Worm (Caenorhabditis elegans): Measurements from ENCODE around the gene str-23.
A peak's percentile ranks its signal among the peaks of the same experiment; 100 is the strongest.
"Not testable (repeated sequence)": the region's sequence is repeated elsewhere in the genome, so short reads cannot be mapped to it uniquely, and the experiment has no call there.

Gene str-23

ce11 chrV:15644575-15644974 is at the start of gene str-23:
Gene str-23, plus strand, starts transcription at chrV:15644875.
- no peak for TF ChIP-seq sea-1 (GFP tag; conservative IDR thresholded peaks at IDR 0.05)
- no peak for TF ChIP-seq tra-4 (tag; optimal IDR thresholded peaks at IDR 0.05)
- no peak for TF ChIP-seq hmg-4 (GFP tag; optimal IDR thresholded peaks at IDR 0.05)
- no peak for TF ChIP-seq hmbx-1 (tag; optimal IDR thresholded peaks at IDR 0.05)
- no peak for TF ChIP-seq ama-1 (optimal IDR thresholded peaks at IDR 0.05)
- no peak for TF ChIP-seq scrt-1 (GFP tag; IDR thresholded peaks at IDR 0.05)
- TF ChIP-seq flt-1 (GFP tag; IDR thresholded peaks at IDR 0.05): no peak
- no peak for TF ChIP-seq tbx-37 (GFP tag; conservative IDR thresholded peaks at IDR 0.05)
- TF ChIP-seq ets-7 (tag; optimal IDR thresholded peaks at IDR 0.05): no peak
- TF ChIP-seq pes-1 (GFP tag; IDR thresholded peaks at IDR 0.05): no peak
- TF ChIP-seq ceh-13 (GFP tag; optimal IDR thresholded peaks at IDR 0.05): no peak

- TF ChIP-seq tra-4 (tag; optimal IDR thresholded peaks at IDR 0.05); flt-1 (GFP tag; IDR thresholded peaks at IDR 0.05); ama-1 (optimal IDR thresholded peaks at IDR 0.05): not testable (repeated sequence)
Measured at ce11 chrV:15599762-15600161, 44.9 kb upstream of the str-23 start, which contains the start of gene B0391.14. Gene B0391.14, minus strand, starts transcription at chrV:15599862.

ce11 chrV:15602253-15602652 is 42.4 kb upstream of the str-23 start, which contains the start of gene fbxa-152:
Gene fbxa-152, minus strand, starts transcription at chrV:15602353.
- TF ChIP-seq flt-1 (GFP tag; IDR thresholded peaks at IDR 0.05) (no peak), tbx-37 (GFP tag; conservative IDR thresholded peaks at IDR 0.05) (no peak), tra-4 (tag; optimal IDR thresholded peaks at IDR 0.05) (no peak), ama-1 (optimal IDR thresholded peaks at IDR 0.05) (no peak)

- TF ChIP-seq ets-7 (tag; optimal IDR thresholded peaks at IDR 0.05): no peak
- TF ChIP-seq B0310.2 (tag; optimal IDR thresholded peaks at IDR 0.05): no peak
- TF ChIP-seq hnd-1 (tag; optimal IDR thresholded peaks at IDR 0.05): no peak
- TF ChIP-seq ceh-13 (GFP tag; optimal IDR thresholded peaks at IDR 0.05): no peak
- no peak for TF ChIP-seq ceh-36 (tag; optimal IDR thresholded peaks at IDR 0.05)
- no peak for TF ChIP-seq tra-4 (tag; optimal IDR thresholded peaks at IDR 0.05)
- TF ChIP-seq F13C5.2 (tag; optimal IDR thresholded peaks at IDR 0.05): no peak
- TF ChIP-seq ama-1 (optimal IDR thresholded peaks at IDR 0.05): no peak
- no peak for TF ChIP-seq aly-1 (tag; optimal IDR thresholded peaks at IDR 0.05)
- TF ChIP-seq hmbx-1 (tag; optimal IDR thresholded peaks at IDR 0.05): no peak
- TF ChIP-seq tbx-37 (GFP tag; conservative IDR thresholded peaks at IDR 0.05): no peak
- TF ChIP-seq flt-1 (GFP tag; IDR thresholded peaks at IDR 0.05): no peak
- TF ChIP-seq tbx-11 (GFP tag; IDR thresholded peaks at IDR 0.05): no peak
- TF ChIP-seq hmg-4 (GFP tag; optimal IDR thresholded peaks at IDR 0.05): no peak
- TF ChIP-seq pes-1 (GFP tag; IDR thresholded peaks at IDR 0.05): no peak
- no peak for TF ChIP-seq sea-1 (GFP tag; conservative IDR thresholded peaks at IDR 0.05)
Measured at ce11 chrV:15605045-15605444, 39.6 kb upstream of the str-23 start, which contains the start of gene fbxa-154. Gene fbxa-154, minus strand, starts transcription at chrV:15605145.

- no peak for TF ChIP-seq pes-1 (GFP tag; IDR thresholded peaks at IDR 0.05)
- TF ChIP-seq scrt-1 (GFP tag; IDR thresholded peaks at IDR 0.05): no peak
- no peak for TF ChIP-seq ama-1 (optimal IDR thresholded peaks at IDR 0.05)
- 0 out of 2 replicates have a peak, but pooled peaks have one; percentile 19 for TF ChIP-seq sea-1 (GFP tag; conservative IDR thresholded peaks at IDR 0.05)
- TF ChIP-seq F13C5.2 (tag; optimal IDR thresholded peaks at IDR 0.05): peak; percentile 9
- no peak for TF ChIP-seq ceh-36 (tag; optimal IDR thresholded peaks at IDR 0.05)
- peak; percentile 16 for TF ChIP-seq hmg-4 (GFP tag; optimal IDR thresholded peaks at IDR 0.05)
- no peak for TF ChIP-seq tbx-37 (GFP tag; conservative IDR thresholded peaks at IDR 0.05)
- no peak for TF ChIP-seq flt-1 (GFP tag; IDR thresholded peaks at IDR 0.05)
- no peak for TF ChIP-seq hmbx-1 (tag; optimal IDR thresholded peaks at IDR 0.05)
- no peak for TF ChIP-seq B0310.2 (tag; optimal IDR thresholded peaks at IDR 0.05)
- no peak for TF ChIP-seq ceh-13 (GFP tag; optimal IDR thresholded peaks at IDR 0.05)
Measured at ce11 chrV:15610350-15610940, 34.2 kb upstream of the str-23 start, which contains the start of the genes fbxa-153 and str-12. Gene fbxa-153, minus strand, starts transcription at chrV:15610384. Gene str-12, plus strand, starts transcription at chrV:15610890.

- TF ChIP-seq sea-1 (GFP tag; conservative IDR thresholded peaks at IDR 0.05): no peak
- TF ChIP-seq aly-1 (tag; optimal IDR thresholded peaks at IDR 0.05): no peak
- TF ChIP-seq ets-7 (tag; optimal IDR thresholded peaks at IDR 0.05): no peak
Measured at ce11 chrV:15612886-15613285, 31.8 kb upstream of the str-23 start, which contains the start of gene str-263. Gene str-263, plus strand, starts transcription at chrV:15613186.

ce11 chrV:15614534-15614933 is 30.1 kb upstream of the str-23 start:
- TF ChIP-seq tbx-11 (GFP tag; IDR thresholded peaks at IDR 0.05): no peak
- TF ChIP-seq tbx-37 (GFP tag; conservative IDR thresholded peaks at IDR 0.05): no peak
- no peak for TF ChIP-seq tra-4 (tag; optimal IDR thresholded peaks at IDR 0.05)
- TF ChIP-seq flt-1 (GFP tag; IDR thresholded peaks at IDR 0.05): no peak
- TF ChIP-seq ama-1 (optimal IDR thresholded peaks at IDR 0.05): no peak
- TF ChIP-seq pes-1 (GFP tag; IDR thresholded peaks at IDR 0.05): no peak
- TF ChIP-seq ets-7 (tag; optimal IDR thresholded peaks at IDR 0.05): no peak
- TF ChIP-seq aly-1 (tag; optimal IDR thresholded peaks at IDR 0.05): no peak
- no peak for TF ChIP-seq scrt-1 (GFP tag; IDR thresholded peaks at IDR 0.05)
- TF ChIP-seq ceh-36 (tag; optimal IDR thresholded peaks at IDR 0.05): no peak
- no peak for TF ChIP-seq sea-1 (GFP tag; conservative IDR thresholded peaks at IDR 0.05)
- no peak for TF ChIP-seq F13C5.2 (tag; optimal IDR thresholded peaks at IDR 0.05)
- no peak for TF ChIP-seq ceh-13 (GFP tag; optimal IDR thresholded peaks at IDR 0.05)
- no peak for TF ChIP-seq B0310.2 (tag; optimal IDR thresholded peaks at IDR 0.05)
- TF ChIP-seq hmbx-1 (tag; optimal IDR thresholded peaks at IDR 0.05): no peak
- TF ChIP-seq hnd-1 (tag; optimal IDR thresholded peaks at IDR 0.05): no peak

ce11 chrV:15621518-15621917 is 23.2 kb upstream of the str-23 start, which contains the start of gene C55A1.1:
Gene C55A1.1, plus strand, starts transcription at chrV:15621818.
- TF ChIP-seq F13C5.2 (tag; optimal IDR thresholded peaks at IDR 0.05) (no peak), scrt-1 (GFP tag; IDR thresholded peaks at IDR 0.05) (no peak), ceh-13 (GFP tag; optimal IDR thresholded peaks at IDR 0.05) (no peak), ceh-36 (tag; optimal IDR thresholded peaks at IDR 0.05) (no peak), flt-1 (GFP tag; IDR thresholded peaks at IDR 0.05) (no peak), tra-4 (tag; optimal IDR thresholded peaks at IDR 0.05) (no peak), hnd-1 (tag; optimal IDR thresholded peaks at IDR 0.05) (no peak), ama-1 (optimal IDR thresholded peaks at IDR 0.05) (no peak), aly-1 (tag; optimal IDR thresholded peaks at IDR 0.05) (no peak), ets-7 (tag; optimal IDR thresholded peaks at IDR 0.05) (no peak)

Measured in whole organism, early embryonic.